Worm (Caenorhabditis elegans) whole organism, midembryonic: ENCODE results near the gene T26C12.3.

Experiments
- T22C8.4 ChIP-seq: fragments of 200-800 bp; sonication (Bioruptor generic); IDR thresholded peaks from 2 replicates; pipeline ENCODE4 v1.3.6; 2022; ENCODE audit warnings: missing genetic modification characterization, missing compliant biosample characterization
- cog-1 ChIP-seq: sonication (generic microtip); optimal IDR thresholded peaks from 2 replicates; lab custom pipeline; 2016; ENCODE audit warnings: missing genetic modification characterization, missing compliant biosample characterization
- flt-1 ChIP-seq: fragments of 200-800 bp; sonication (Bioruptor generic); IDR thresholded peaks from 2 replicates; pipeline ENCODE4 v1.3.6; 2022; ENCODE audit warnings: missing genetic modification characterization, missing compliant biosample characterization
- med-1 ChIP-seq: sonication (generic microtip); optimal IDR thresholded peaks from 2 replicates; lab custom pipeline; 2017; ENCODE audit warnings: missing genetic modification characterization, mild to moderate bottlenecking, missing compliant biosample characterization, antibody characterized with exemption, missing genetic modification reagents; ENCODE audit not compliant: insufficient read depth
- ref-1 ChIP-seq: fragments of 200-800 bp; sonication (Bioruptor generic); conservative IDR thresholded peaks from 2 replicates; pipeline ENCODE4 v1.3.6; 2022; ENCODE audit warnings: missing genetic modification reagents, missing genetic modification characterization, missing compliant biosample characterization
- tab-1 ChIP-seq: fragments of 200-800 bp; sonication (Bioruptor generic); IDR thresholded peaks from 2 replicates; pipeline ENCODE4 v1.3.6; 2022; ENCODE audit warnings: missing genetic modification characterization, missing compliant biosample characterization
- ztf-23 ChIP-seq: fragments of 200-800 bp; sonication (Bioruptor generic); IDR thresholded peaks from 2 replicates; pipeline ENCODE4 v1.3.6; 2022; ENCODE audit warnings: missing genetic modification reagents, missing genetic modification characterization, missing compliant biosample characterization
- ztf-29 ChIP-seq: fragments of 200-800 bp; sonication (Bioruptor generic); IDR thresholded peaks from 2 replicates; pipeline ENCODE4 v1.3.6; 2022; ENCODE audit warnings: missing genetic modification reagents, missing genetic modification characterization, missing compliant biosample characterization

- no peak for TF ChIP-seq med-1 (GFP tag; lab: Kevin White, UChicago)
- TF ChIP-seq ztf-23 (GFP tag; lab: Robert Waterston, UW): no peak
- TF ChIP-seq flt-1: no peak
- TF ChIP-seq cog-1 (tag; lab: Kevin White, UChicago): no peak
- no peak for TF ChIP-seq T22C8.4
- no peak for TF ChIP-seq tab-1 (GFP tag; lab: Robert Waterston, UW)
- TF ChIP-seq ztf-29 (GFP tag; lab: Robert Waterston, UW): no peak
- TF ChIP-seq ref-1 (GFP tag; lab: Robert Waterston, UW): no peak
Measured at ce11 chrIV:3261761-3262160, 11.4 kb downstream of the T26C12.3 start.
